Fruit fly (Drosophila melanogaster) whole organism, adult: ENCODE measurements around the gene mTor.
A peak's percentile ranks its signal among the peaks of the same experiment; 100 is the strongest.

ENCODE experiments used
- CG11617 ChIP-seq: fragments of 200-800 bp; sonication (Bioruptor generic); optimal IDR thresholded peaks from 2 replicates; lab custom pipeline; 2017; ENCODE audit warnings: mild to moderate bottlenecking, missing biosample characterization, missing genetic modification reagents, missing genetic modification characterization
- CG12768 ChIP-seq: fragments of 200-800 bp; sonication (Bioruptor generic); optimal IDR thresholded peaks from 2 replicates; lab custom pipeline; 2017; ENCODE audit warnings: missing biosample characterization, missing genetic modification characterization, mild to moderate bottlenecking, moderate library complexity, missing genetic modification reagents
- CG14711 ChIP-seq: fragments of 200-800 bp; sonication (Bioruptor generic); optimal IDR thresholded peaks from 2 replicates; lab custom pipeline; 2018; ENCODE audit warnings: missing biosample characterization, mild to moderate bottlenecking, missing genetic modification characterization, moderate library complexity
- CG1620 ChIP-seq: fragments of 200-800 bp; sonication (Bioruptor generic); optimal IDR thresholded peaks from 2 replicates; lab custom pipeline; 2016; ENCODE audit warnings: missing biosample characterization, missing genetic modification characterization
- CG33017 ChIP-seq: fragments of 200-800 bp; sonication (Bioruptor generic); optimal IDR thresholded peaks from 2 replicates; lab custom pipeline; 2018; ENCODE audit warnings: missing biosample characterization, mild to moderate bottlenecking, missing genetic modification characterization, moderate library complexity
- CG5204 ChIP-seq: fragments of 200-800 bp; sonication (Bioruptor generic); optimal IDR thresholded peaks from 2 replicates; lab custom pipeline; 2016; ENCODE audit warnings: missing biosample characterization, missing genetic modification characterization
- CG7045 ChIP-seq: fragments of 200-800 bp; sonication (Bioruptor generic); optimal IDR thresholded peaks from 2 replicates; lab custom pipeline; 2017; ENCODE audit warnings: missing biosample characterization, mild to moderate bottlenecking, missing genetic modification characterization
- CG7101 ChIP-seq: fragments of 200-800 bp; sonication (Bioruptor generic); optimal IDR thresholded peaks from 2 replicates; lab custom pipeline; 2018; ENCODE audit warnings: missing biosample characterization, mild to moderate bottlenecking, missing genetic modification characterization, moderate library complexity
- Clk ChIP-seq: fragments of 200-800 bp; sonication (Bioruptor generic); optimal IDR thresholded peaks from 2 replicates; lab custom pipeline; 2017; ENCODE audit warnings: missing biosample characterization, missing genetic modification characterization
- Crg-1 ChIP-seq: fragments of 200-800 bp; sonication (Bioruptor generic); optimal IDR thresholded peaks from 2 replicates; lab custom pipeline; 2016; ENCODE audit warnings: missing biosample characterization, missing genetic modification characterization
- Hr96 ChIP-seq: fragments of 200-800 bp; sonication (Bioruptor generic); optimal IDR thresholded peaks from 2 replicates; lab custom pipeline; 2016; ENCODE audit warnings: missing biosample characterization, missing genetic modification characterization
- Mnt ChIP-seq: fragments of 200-800 bp; sonication (Bioruptor generic); optimal IDR thresholded peaks from 2 replicates; lab custom pipeline; 2016; ENCODE audit warnings: missing biosample characterization, mild to moderate bottlenecking, missing genetic modification characterization
- bab1 ChIP-seq: fragments of 200-800 bp; sonication (Bioruptor generic); optimal IDR thresholded peaks from 3 replicates; lab custom pipeline; 2019; ENCODE audit warnings: missing biosample characterization, mild to moderate bottlenecking, missing genetic modification characterization, moderate library complexity
- cic ChIP-seq: fragments of 200-800 bp; sonication (Bioruptor generic); optimal IDR thresholded peaks from 2 replicates; lab custom pipeline; 2017; ENCODE audit warnings: missing biosample characterization, mild to moderate bottlenecking, missing genetic modification characterization, moderate library complexity
- cnc ChIP-seq, 2 experiments: fragments of >200 bp; optimal IDR thresholded peaks; 2 replicates each; lab custom pipeline; 2017
- kay ChIP-seq: fragments of 200-800 bp; sonication (Bioruptor generic); peaks from one replicate; lab custom pipeline; 2016; ENCODE audit warnings: missing biosample characterization, missing genetic modification characterization, borderline replicate concordance
- ovo ChIP-seq: fragments of 200-800 bp; sonication (Bioruptor generic); optimal IDR thresholded peaks from 2 replicates; lab custom pipeline; 2016; ENCODE audit warnings: missing biosample characterization, missing genetic modification characterization
- pad ChIP-seq: fragments of 200-800 bp; sonication (Bioruptor generic); optimal IDR thresholded peaks from 3 replicates; lab custom pipeline; 2017; ENCODE audit warnings: missing biosample characterization, missing genetic modification characterization, mild to moderate bottlenecking, moderate library complexity, missing genetic modification reagents
- tj ChIP-seq: fragments of 200-800 bp; sonication (Bioruptor generic); optimal IDR thresholded peaks from 3 replicates; lab custom pipeline; 2017; ENCODE audit warnings: missing biosample characterization, mild to moderate bottlenecking, missing genetic modification characterization, moderate library complexity
- toe ChIP-seq: fragments of 200-800 bp; sonication (Bioruptor generic); optimal IDR thresholded peaks from 2 replicates; lab custom pipeline; 2016; ENCODE audit warnings: missing biosample characterization, missing genetic modification characterization

The mTor gene

dm6 chr2L:13018992-13019484 lies 14.8 kb downstream of the mTor start, which contains the start of gene Ube4B:
Ube4B (minus strand) TSS chr2L:13019434.
- peak; percentile 70 for TF ChIP-seq CG7101 (tag; lab: Kevin White, UChicago)
- TF ChIP-seq kay (GFP tag; lab: Kevin White, UChicago), result no peak
- peak; percentile 51 for TF ChIP-seq CG12768 (GFP tag; lab: Kevin White, UChicago)
- TF ChIP-seq pad (GFP tag; lab: Kevin White, UChicago), result peak; percentile 32
- TF ChIP-seq CG14711 (tag; lab: Kevin White, UChicago), result peak; percentile 18
- TF ChIP-seq CG33017, result peak; percentile 31
- TF ChIP-seq ovo (GFP tag; lab: Kevin White, UChicago), result no peak
- no peak for TF ChIP-seq toe (GFP tag; lab: Kevin White, UChicago)
- peak; percentile 59 for TF ChIP-seq bab1 (GFP tag; lab: Kevin White, UChicago)
- no peak for TF ChIP-seq cnc (optimal IDR thresholded peaks at IDR 0.05; lab: Kevin White, UChicago)
- peak; percentile 59 for TF ChIP-seq CG1620 (GFP tag; lab: Kevin White, UChicago)
- TF ChIP-seq tj (GFP tag; lab: Kevin White, UChicago), result no peak
- no peak for TF ChIP-seq CG5204 (GFP tag; lab: Kevin White, UChicago)
- peak; percentile 27 for TF ChIP-seq Crg-1 (GFP tag; lab: Kevin White, UChicago)
- peak; percentile 21 for TF ChIP-seq Clk (GFP tag; lab: Kevin White, UChicago)
- peak; percentile 43 for TF ChIP-seq CG11617
- peak; percentile 24 for TF ChIP-seq cic
- TF ChIP-seq Hr96 (GFP tag; lab: Kevin White, UChicago), result no peak
- TF ChIP-seq Mnt (GFP tag; lab: Kevin White, UChicago), result peak; percentile 61
- peak; percentile 17 for TF ChIP-seq CG7045 (GFP tag; lab: Kevin White, UChicago)

dm6 chr2L:13021020-13021781 lies 16.9 kb downstream of the mTor start, which contains the start of gene CG9933:
CG9933 (minus strand) TSS chr2L:13021312.
- TF ChIP-seq CG7101 (tag; lab: Kevin White, UChicago), result no peak
- TF ChIP-seq CG11617, result no peak
- peak; percentile 23 for TF ChIP-seq ovo (GFP tag; lab: Kevin White, UChicago)
- no peak for TF ChIP-seq Hr96 (GFP tag; lab: Kevin White, UChicago)

- TF ChIP-seq cnc (optimal IDR thresholded peaks at IDR 0.05; lab: Kevin White, UChicago) (no peak), cic (no peak), CG12768 (GFP tag; lab: Kevin White, UChicago) (no peak), ovo (GFP tag; lab: Kevin White, UChicago) (no peak)
Observed at dm6 chr2L:13028923-13029322, 24.6 kb downstream of the mTor start.

- TF ChIP-seq CG7045 (GFP tag; lab: Kevin White, UChicago) (peak; percentile 20), bab1 (GFP tag; lab: Kevin White, UChicago) (no peak), CG33017 (no peak), CG1620 (GFP tag; lab: Kevin White, UChicago) (no peak)
Observed at dm6 chr2L:13035687-13036185, 31.5 kb downstream of the mTor start.

dm6 chr2L:13042405-13042804 lies 38.1 kb downstream of the mTor start:
- no peak for TF ChIP-seq toe (GFP tag; lab: Kevin White, UChicago)
- no peak for TF ChIP-seq CG33017
- TF ChIP-seq Crg-1 (GFP tag; lab: Kevin White, UChicago), result no peak
- no peak for TF ChIP-seq Clk (GFP tag; lab: Kevin White, UChicago)
- no peak for TF ChIP-seq CG12768 (GFP tag; lab: Kevin White, UChicago)
- no peak for TF ChIP-seq tj (GFP tag; lab: Kevin White, UChicago)
- no peak for TF ChIP-seq CG7045 (GFP tag; lab: Kevin White, UChicago)
- no peak for TF ChIP-seq Hr96 (GFP tag; lab: Kevin White, UChicago)
- TF ChIP-seq CG11617, result no peak
- no peak for TF ChIP-seq kay (GFP tag; lab: Kevin White, UChicago)
- TF ChIP-seq CG1620 (GFP tag; lab: Kevin White, UChicago), result no peak
- TF ChIP-seq Mnt (GFP tag; lab: Kevin White, UChicago), result no peak
- TF ChIP-seq cic, result no peak
- TF ChIP-seq pad (GFP tag; lab: Kevin White, UChicago), result no peak
- TF ChIP-seq CG5204 (GFP tag; lab: Kevin White, UChicago), result no peak

dm6 chr2L:13044135-13044534 lies 39.9 kb downstream of the mTor start:
- TF ChIP-seq cnc (optimal IDR thresholded peaks at IDR 0.05; lab: Kevin White, UChicago), result no peak
- no peak for TF ChIP-seq pad (GFP tag; lab: Kevin White, UChicago)
- no peak for TF ChIP-seq toe (GFP tag; lab: Kevin White, UChicago)

- TF ChIP-seq CG7045 (GFP tag; lab: Kevin White, UChicago) (no peak), kay (GFP tag; lab: Kevin White, UChicago) (peak; percentile 77)
Observed at dm6 chr2L:13045924-13046323, 41.6 kb downstream of the mTor start.
